Worm (Caenorhabditis elegans) whole organism, young adult: Measurements from ENCODE around the gene C14A4.6.

Experiments used
- F23B12.7 ChIP-seq: sonication (generic microtip); optimal IDR thresholded peaks from 2 replicates; lab custom pipeline; 2017; ENCODE audit warnings: missing genetic modification characterization, mild to moderate bottlenecking, missing compliant biosample characterization, antibody characterized with exemption, moderate library complexity; ENCODE audit not compliant: insufficient read depth
- F33H1.4 ChIP-seq: fragments of 200-800 bp; sonication (Bioruptor generic); IDR thresholded peaks from 2 replicates; pipeline ENCODE4 v1.3.6; 2022; ENCODE audit warnings: missing genetic modification reagents, missing genetic modification characterization, missing compliant biosample characterization
- F57C9.4 ChIP-seq: sonication (generic microtip); optimal IDR thresholded peaks from 2 replicates; lab custom pipeline; 2017; ENCODE audit warnings: mild to moderate bottlenecking, missing genetic modification characterization, missing compliant biosample characterization
- ccch-3 ChIP-seq: fragments of 200-800 bp; sonication (Bioruptor generic); optimal IDR thresholded peaks from 2 replicates; lab custom pipeline; 2018; ENCODE audit warnings: mild to moderate bottlenecking, missing genetic modification characterization, missing compliant biosample characterization
- mxl-1 ChIP-seq: sonication (generic microtip); optimal IDR thresholded peaks from 2 replicates; lab custom pipeline; 2016; ENCODE audit warnings: missing genetic modification characterization, missing compliant biosample characterization
- unc-130 ChIP-seq: sonication (generic microtip); optimal IDR thresholded peaks from 2 replicates; lab custom pipeline; 2016; ENCODE audit warnings: missing genetic modification reagents, missing genetic modification characterization, missing compliant biosample characterization
- unc-62 ChIP-seq: fragments of 150-350 bp; optimal IDR thresholded peaks from 2 replicates; lab custom pipeline; 2014; ENCODE audit warnings: missing biosample characterization, missing genetic modification reagents, missing genetic modification characterization
- xnd-1 ChIP-seq: sonication (generic microtip); optimal IDR thresholded peaks from 2 replicates; lab custom pipeline; 2016; ENCODE audit warnings: missing genotype, missing genetic modification reagents, missing genetic modification characterization, missing compliant biosample characterization
- zim-3 ChIP-seq: sonication (generic microtip); optimal IDR thresholded peaks from 2 replicates; lab custom pipeline; 2017; ENCODE audit warnings: mild to moderate bottlenecking, missing genetic modification characterization, moderate library complexity, missing compliant biosample characterization
- ztf-25 ChIP-seq: fragments of 200-800 bp; sonication (Bioruptor generic); IDR thresholded peaks from 2 replicates; pipeline ENCODE4 v1.3.6; 2022; ENCODE audit warnings: missing genetic modification reagents, missing genetic modification characterization, missing compliant biosample characterization

ce11 chrII:10627963-10628362 lies 33.4 kb upstream of the C14A4.6 start, which contains the start of gene M28.8:
- no peak for TF ChIP-seq F23B12.7
- no peak for TF ChIP-seq ccch-3 (GFP tag; lab: Kevin White, UChicago)
- no peak for TF ChIP-seq unc-62 (GFP tag; lab: Kevin White, UChicago)
- TF ChIP-seq ztf-25 (GFP tag; lab: Robert Waterston, UW), result no peak
- no peak for TF ChIP-seq unc-130 (GFP tag; lab: Kevin White, UChicago)
- TF ChIP-seq F33H1.4, result no peak
- TF ChIP-seq xnd-1 (tag; lab: Kevin White, UChicago), result no peak
- no peak for TF ChIP-seq zim-3
- TF ChIP-seq F57C9.4 (tag; lab: Kevin White, UChicago), result no peak
- TF ChIP-seq mxl-1, result no peak
